Fruit fly (Drosophila melanogaster) Kc167 (cell line): ENCODE results near the gene CG32298.

Experiments used
- Myc ChIP-seq: fragments of >200 bp; optimal IDR thresholded peaks from 2 replicates; lab custom pipeline; 2017; ENCODE audit warnings: missing external identifiers
- Sin3A ChIP-seq: fragments of >200 bp; optimal IDR thresholded peaks from 2 replicates; lab custom pipeline; 2018; ENCODE audit warnings: missing external identifiers
- insv ChIP-seq: fragments of >200 bp; optimal IDR thresholded peaks from 3 replicates; lab custom pipeline; 2018; ENCODE audit warnings: missing external identifiers
- psq ChIP-seq: fragments of >200 bp; optimal IDR thresholded peaks from 2 replicates; lab custom pipeline; 2017; ENCODE audit warnings: missing external identifiers
- ttk ChIP-seq: sonication (Bioruptor generic); optimal IDR thresholded peaks from 2 replicates; lab custom pipeline; 2017; ENCODE audit warnings: missing external identifiers

- no peak for TF ChIP-seq insv
- TF ChIP-seq Myc (lab: Kevin White, UChicago) = no peak
- no peak for TF ChIP-seq ttk
- TF ChIP-seq psq = no peak
- TF ChIP-seq Sin3A (lab: Kevin White, UChicago) = no peak
These were observed 46.1 kb upstream of the CG32298 start for dm6 chr3L:2436754-2437335.
